Worm (Caenorhabditis elegans) whole organism, L1 larva: ENCODE measurements around the gene dct-7.

Source experiments
- ceh-82 ChIP-seq, 3 experiments: fragments of 150-350 bp in 1 of 3; sonication (generic microtip) in 2 of 3; optimal IDR thresholded peaks; 2 replicates each; lab custom pipeline; 2014 to 2017; ENCODE audit warnings: missing biosample characterization in 3 of 3, missing genetic modification characterization in 3 of 3
- mab-9 ChIP-seq: fragments of 200-800 bp; sonication (Bioruptor generic); IDR thresholded peaks from 2 replicates; pipeline ENCODE4 v1.3.6; 2022; ENCODE audit warnings: missing genetic modification reagents, missing genetic modification characterization, missing compliant biosample characterization
- skn-1 ChIP-seq: fragments of 150-350 bp; optimal IDR thresholded peaks from 2 replicates; lab custom pipeline; 2014; ENCODE audit warnings: missing biosample characterization, missing genetic modification characterization
- sptf-1 ChIP-seq: fragments of 150-350 bp; optimal IDR thresholded peaks from 2 replicates; lab custom pipeline; 2014; ENCODE audit warnings: missing biosample characterization, missing genetic modification characterization
- unc-62 ChIP-seq: fragments of 150-350 bp; optimal IDR thresholded peaks from 2 replicates; lab custom pipeline; 2014; ENCODE audit warnings: missing biosample characterization, missing genetic modification reagents, missing genetic modification characterization

DNA sequence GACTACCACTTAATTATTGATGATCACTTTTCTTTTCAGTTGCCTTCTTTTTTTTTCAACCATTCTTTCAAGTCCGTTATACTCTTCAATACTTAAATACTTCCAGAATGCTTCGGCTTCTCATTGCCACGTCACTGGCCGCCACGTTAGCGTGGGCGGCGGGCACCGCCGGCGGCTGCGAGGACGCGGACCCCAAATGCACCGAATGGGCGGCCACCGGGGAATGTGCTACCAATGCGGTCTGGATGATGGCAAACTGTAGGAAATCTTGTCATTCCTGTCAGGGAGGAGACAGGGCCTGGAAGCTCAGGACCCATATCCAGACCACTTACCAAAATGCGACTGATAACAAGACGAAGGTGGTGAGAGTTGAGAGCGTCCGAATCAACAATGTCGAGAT lies 10.8 kb upstream of the dct-7 start, which contains the start of gene lgc-22:
- no peak for TF ChIP-seq sptf-1
- no peak for TF ChIP-seq unc-62 (GFP tag; lab: Kevin White, UChicago)
- TF ChIP-seq ceh-82 (tag; optimal IDR thresholded peaks at IDR 0.05; lab: Kevin White, UChicago): no peak
- no peak for TF ChIP-seq mab-9 (GFP tag; lab: Robert Waterston, UW)
- TF ChIP-seq skn-1: no peak
